Worm (Caenorhabditis elegans) whole organism, L4 larva: Measurements from ENCODE around the gene cutl-12.
A peak's percentile ranks its signal among the peaks of the same experiment; 100 is the strongest.

Experiments used
- jun-1 ChIP-seq: fragments of 150-350 bp; optimal IDR thresholded peaks from 2 replicates; lab custom pipeline; 2014; ENCODE audit warnings: missing biosample characterization, missing genetic modification reagents, missing genetic modification characterization
- sdz-12 ChIP-seq: fragments of 200-800 bp; sonication (Bioruptor generic); optimal IDR thresholded peaks from 2 replicates; lab custom pipeline; 2018; ENCODE audit warnings: mild to moderate bottlenecking, missing genetic modification characterization, missing compliant biosample characterization
- unc-62 ChIP-seq, 3 experiments: fragments of 150-350 bp in 1 of 3; sonication (generic microtip); optimal IDR thresholded peaks in 2 of 3; peaks in 1 of 3; 1 replicate in 1 of 3; 2 replicates in 2 of 3; lab custom pipeline; 2014 to 2017; ENCODE audit warnings: missing biosample characterization in 3 of 3, missing genetic modification characterization in 3 of 3, missing genetic modification reagents in 3 of 3, missing genotype in 1 of 3

DNA sequence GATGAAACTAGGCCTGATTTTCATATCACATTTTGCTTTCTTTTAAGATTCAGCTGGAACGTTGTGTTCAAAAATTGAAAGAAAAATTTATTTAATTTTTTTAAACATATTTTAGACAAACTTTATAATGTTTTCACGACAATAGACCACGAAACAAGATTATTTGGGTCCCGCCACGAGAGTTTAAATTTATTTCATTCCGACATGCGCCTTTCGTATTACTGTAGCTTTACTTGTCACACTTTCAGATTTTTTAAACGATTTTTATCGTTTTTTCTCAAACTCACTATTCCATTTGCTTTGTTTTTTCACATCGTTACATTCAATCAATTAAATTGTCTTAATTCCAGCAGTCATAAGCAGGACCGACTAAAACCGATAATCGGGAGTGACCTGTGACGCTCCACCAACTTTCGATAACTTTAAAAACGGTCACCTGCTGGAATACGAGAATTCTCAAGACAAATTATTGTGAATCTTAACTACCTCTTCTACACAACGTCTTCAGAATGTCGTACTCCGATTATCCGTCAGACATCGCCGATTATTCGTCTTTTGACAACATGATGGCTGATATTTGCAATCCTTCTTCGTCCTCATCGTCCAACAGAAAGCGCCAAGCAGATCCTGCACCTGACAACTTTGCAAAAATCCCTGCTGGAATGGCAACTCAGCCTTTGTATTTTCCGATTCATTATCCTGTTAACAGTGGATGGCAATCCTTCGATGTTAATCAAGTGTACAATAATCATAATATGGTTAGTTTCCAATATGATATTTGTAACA lies 40.3 kb downstream of the cutl-12 start, which contains the start of gene aptf-3:
- no peak for TF ChIP-seq jun-1 (tag; lab: Kevin White, UChicago)
- peak in 1 of 2 experiments; percentile 94 for TF ChIP-seq unc-62 (GFP tag; optimal IDR thresholded peaks at IDR 0.05 in 1 of 2; lab: Kevin White, UChicago)
- TF ChIP-seq unc-62 (tag; optimal IDR thresholded peaks at IDR 0.05; lab: Kevin White, UChicago): no peak
- TF ChIP-seq sdz-12 (GFP tag; lab: Kevin White, UChicago): no peak
